Worm (Caenorhabditis elegans) whole organism, L1 larva: Measurements from ENCODE around the gene ttr-14.

Experiments used
- alr-1 ChIP-seq: fragments of 200-800 bp; sonication (Bioruptor generic); optimal IDR thresholded peaks from 2 replicates; lab custom pipeline; 2018; ENCODE audit warnings: borderline replicate concordance, mild to moderate bottlenecking, missing genetic modification characterization, missing compliant biosample characterization
- ceh-63 ChIP-seq: fragments of 200-800 bp; sonication (Bioruptor generic); optimal IDR thresholded peaks from 2 replicates; lab custom pipeline; 2018; ENCODE audit warnings: mild to moderate bottlenecking, missing genetic modification characterization, missing compliant biosample characterization
- fos-1 ChIP-seq: fragments of 150-350 bp; optimal IDR thresholded peaks from 2 replicates; lab custom pipeline; 2014; ENCODE audit warnings: missing biosample characterization, missing genetic modification characterization
- irx-1 ChIP-seq: sonication (generic microtip); optimal IDR thresholded peaks from 2 replicates; lab custom pipeline; 2016; ENCODE audit warnings: missing genetic modification characterization, missing compliant biosample characterization
- mdl-1 ChIP-seq, 2 experiments: fragments of 150-350 bp; optimal IDR thresholded peaks; 2 replicates each; lab custom pipeline; 2014 to 2017; ENCODE audit warnings: missing biosample characterization in 2 of 2, missing genetic modification characterization in 2 of 2, inconsistent platforms in 1 of 2
- nhr-19 ChIP-seq: fragments of 200-800 bp; sonication (Bioruptor generic); conservative IDR thresholded peaks from 2 replicates; pipeline ENCODE4 v1.3.6; 2022; ENCODE audit warnings: missing genetic modification characterization, missing compliant biosample characterization
- nhr-237 ChIP-seq: fragments of 150-350 bp; optimal IDR thresholded peaks from 2 replicates; lab custom pipeline; 2014; ENCODE audit warnings: missing biosample characterization, missing genetic modification characterization
- nhr-76 ChIP-seq: sonication (generic microtip); optimal IDR thresholded peaks from 2 replicates; lab custom pipeline; 2017; ENCODE audit warnings: missing biosample characterization, missing genetic modification characterization

- TF ChIP-seq nhr-19 (GFP tag; lab: Robert Waterston, UW) (peak; percentile 62), alr-1 (no peak), irx-1 (tag; lab: Kevin White, UChicago) (no peak), nhr-76 (tag; lab: Kevin White, UChicago) (no peak), ceh-63 (GFP tag; lab: Kevin White, UChicago) (no peak), fos-1 (tag; lab: Kevin White, UChicago) (no peak), nhr-237 (tag; lab: Kevin White, UChicago) (no peak), mdl-1 (tag; optimal IDR thresholded peaks at IDR 0.05; lab: Kevin White, UChicago) (peak in 1 of 2 experiments; percentile 33)
These were observed 14.5 kb upstream of the ttr-14 start for ce11 chrX:10772763-10773162.
